Worm (Caenorhabditis elegans): ENCODE measurements around the gene magi-1.
A peak's percentile ranks its signal among the peaks of the same experiment; 100 is the strongest.

magi-1 gene

ce11 chrIV:11692071-11692673 lies 22.7 kb upstream of the magi-1 start (continued):
- TF ChIP-seq snpc-1.1 (tag; optimal IDR thresholded peaks at IDR 0.05; ENCODE audit: insufficient read depth): no peak
- peak; percentile 66 for TF ChIP-seq K12H6.12 (tag; optimal IDR thresholded peaks at IDR 0.05)
- peak; percentile 47 for TF ChIP-seq egrh-3 (GFP tag; IDR thresholded peaks at IDR 0.05)
- TF ChIP-seq attf-5 (GFP tag; optimal IDR thresholded peaks at IDR 0.05): peak; percentile 92
- TF ChIP-seq madf-10 (tag; optimal IDR thresholded peaks at IDR 0.05): peak; percentile 94
- TF ChIP-seq rcor-1 (GFP tag; IDR thresholded peaks at IDR 0.05): 0 out of 2 replicates have a peak, but pooled peaks have one; percentile 23

- TF ChIP-seq dox-1 (GFP tag; IDR thresholded peaks at IDR 0.05) (no peak), ztf-25 (GFP tag; IDR thresholded peaks at IDR 0.05) (no peak), bed-2 (GFP tag; IDR thresholded peaks at IDR 0.05) (no peak), dpff-1 (tag; optimal IDR thresholded peaks at IDR 0.05) (no peak), somi-1 (GFP tag; optimal IDR thresholded peaks at IDR 0.05) (no peak), B0035.1 (tag; optimal IDR thresholded peaks at IDR 0.05) (no peak), F57C9.4 (tag; optimal IDR thresholded peaks at IDR 0.05) (no peak), madf-3 (GFP tag; IDR thresholded peaks at IDR 0.05) (no peak), lsy-27 (tag; optimal IDR thresholded peaks at IDR 0.05; ENCODE audit: borderline replicate concordance, insufficient read depth) (no peak), nhr-120 (GFP tag; IDR thresholded peaks at IDR 0.05) (no peak), madf-8 (GFP tag; conservative IDR thresholded peaks at IDR 0.05) (no peak), Y53F4B.3 (GFP tag; IDR thresholded peaks at IDR 0.05) (no peak), lin-35 (GFP tag; optimal IDR thresholded peaks at IDR 0.05) (no peak), nhr-179 (tag; optimal IDR thresholded peaks at IDR 0.05) (no peak), unc-62 (GFP tag; optimal IDR thresholded peaks at IDR 0.05) (no peak), fkh-3 (tag; optimal IDR thresholded peaks at IDR 0.05) (no peak), tlf-1 (GFP tag; optimal IDR thresholded peaks at IDR 0.05) (no peak), mcd-1 (GFP tag; IDR thresholded peaks at IDR 0.05) (no peak), lag-1 (GFP tag; IDR thresholded peaks at IDR 0.05) (no peak)
Measured at ce11 chrIV:11693493-11693892, 21.3 kb upstream of the magi-1 start, which contains the start of gene ZK792.12. Gene ZK792.12 (plus strand): TSS chrIV:11693793.

ce11 chrIV:11694143-11694542 lies 20.7 kb upstream of the magi-1 start, which contains the start of gene ZK792.7:
Gene ZK792.7 (plus strand): TSS chrIV:11694443.
- no peak for TF ChIP-seq nhr-80 (tag; optimal IDR thresholded peaks at IDR 0.05)
- TF ChIP-seq Y53G8AR.9 (GFP tag; conservative IDR thresholded peaks at IDR 0.05): no peak
- no peak for TF ChIP-seq lin-26 (GFP tag; IDR thresholded peaks at IDR 0.05)
- TF ChIP-seq rec-8 (tag; optimal IDR thresholded peaks at IDR 0.05): no peak
- TF ChIP-seq unc-130 (GFP tag; optimal IDR thresholded peaks at IDR 0.05): no peak
- no peak for TF ChIP-seq gei-17 (GFP tag; optimal IDR thresholded peaks at IDR 0.05)
- no peak for TF ChIP-seq K11D2.4 (GFP tag; IDR thresholded peaks at IDR 0.05)
- no peak for TF ChIP-seq ceh-27 (GFP tag; optimal IDR thresholded peaks at IDR 0.05)
- no peak for TF ChIP-seq ztf-6 (GFP tag; IDR thresholded peaks at IDR 0.05)
- TF ChIP-seq F52B5.7 (tag; optimal IDR thresholded peaks at IDR 0.05): no peak
- TF ChIP-seq madf-10 (tag; optimal IDR thresholded peaks at IDR 0.05): no peak
- no peak for TF ChIP-seq chd-7 (tag; optimal IDR thresholded peaks at IDR 0.05)
- TF ChIP-seq ccch-3 (GFP tag; optimal IDR thresholded peaks at IDR 0.05): no peak
- no peak for TF ChIP-seq lsy-27 (tag; optimal IDR thresholded peaks at IDR 0.05; ENCODE audit: borderline replicate concordance, insufficient read depth)
- TF ChIP-seq ZK185.1 (tag; optimal IDR thresholded peaks at IDR 0.05; ENCODE audit: poor library complexity, severe bottlenecking): no peak
- TF ChIP-seq ceh-58 (GFP tag; IDR thresholded peaks at IDR 0.05): no peak
- no peak for TF ChIP-seq madf-6 (GFP tag; IDR thresholded peaks at IDR 0.05)
